Fruit fly (Drosophila melanogaster): Measurements from ENCODE around the gene Nepl6.

The Nepl6 gene

DNA sequence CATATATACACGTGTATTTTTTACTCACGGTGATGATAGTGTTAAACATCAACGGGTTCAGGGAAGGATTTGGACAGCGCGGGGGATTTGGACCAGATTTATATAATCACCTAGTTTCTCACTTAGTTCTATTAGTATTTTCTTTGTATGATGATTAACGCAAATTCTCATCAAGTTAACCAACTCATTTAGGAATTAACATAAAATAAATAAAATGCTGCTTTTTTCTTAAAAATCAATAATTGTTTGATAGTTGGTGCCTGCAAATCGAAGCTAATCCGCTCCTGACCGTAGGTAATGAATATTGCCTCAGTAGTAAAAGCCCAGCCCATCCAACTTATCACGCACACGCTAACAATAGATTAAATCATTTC lies 33.5 kb downstream of the Nepl6 start (continued):
- TF ChIP-seq H15 (GFP tag; IDR thresholded peaks at IDR 0.05): peak; percentile 73; the same call in 2 of the 3 replicates
- TF ChIP-seq HLH4C (GFP tag; IDR thresholded peaks at IDR 0.05; ENCODE audit: partially characterized antibody): 0 out of 3 replicates have a peak, but pooled peaks have one; percentile 39
- TF ChIP-seq ap (GFP tag; IDR thresholded peaks at IDR 0.05): peak; percentile 53
- TF ChIP-seq CG2199 (GFP tag; IDR thresholded peaks at IDR 0.05): no peak
- peak; percentile 86 for TF ChIP-seq CG13424 (tag; optimal IDR thresholded peaks at IDR 0.05)
- peak; percentile 69 for TF ChIP-seq CG11723 (GFP tag; optimal IDR thresholded peaks at IDR 0.05)
- no peak for TF ChIP-seq CG4360 (GFP tag; IDR thresholded peaks at IDR 0.05)
- TF ChIP-seq Doc2 (GFP tag; IDR thresholded peaks at IDR 0.05): peak; percentile 63
- peak; percentile 33 for TF ChIP-seq CG8290 (GFP tag; optimal IDR thresholded peaks at IDR 0.05)
- TF ChIP-seq CG8290 (tag; optimal IDR thresholded peaks at IDR 0.05): no peak
- TF ChIP-seq CG34224 (GFP tag; IDR thresholded peaks at IDR 0.05; ENCODE audit: partially characterized antibody): no peak
- no peak for TF ChIP-seq wek (GFP tag; optimal IDR thresholded peaks at IDR 0.05)
- peak; percentile 51 for TF ChIP-seq odd (GFP tag; optimal IDR thresholded peaks at IDR 0.05)
- peak; percentile 89 for TF ChIP-seq Dbx (GFP tag; IDR thresholded peaks at IDR 0.05)
- TF ChIP-seq her (GFP tag; optimal IDR thresholded peaks at IDR 0.05): peak; percentile 75
- TF ChIP-seq MESR4 (GFP tag; optimal IDR thresholded peaks at IDR 0.05): no peak
- TF ChIP-seq CG11247 (GFP tag; IDR thresholded peaks at IDR 0.05): peak; percentile 81
- TF ChIP-seq Usf (GFP tag; optimal IDR thresholded peaks at IDR 0.05): peak; percentile 81
- peak; percentile 58 for TF ChIP-seq CG31388 (GFP tag; optimal IDR thresholded peaks at IDR 0.05)
- peak; percentile 58; the same call in 1 of the 2 replicates for TF ChIP-seq ro (GFP tag; IDR thresholded peaks at IDR 0.05)
- TF ChIP-seq Abd-B (GFP tag; optimal IDR thresholded peaks at IDR 0.05): peak; percentile 93
- TF ChIP-seq CG2116 (GFP tag; optimal IDR thresholded peaks at IDR 0.05): no peak
- TF ChIP-seq sens-2 (GFP tag; IDR thresholded peaks at IDR 0.05): no peak
- peak; percentile 89 for TF ChIP-seq ems (GFP tag; optimal IDR thresholded peaks at IDR 0.05)
- peak; percentile 4 for TF ChIP-seq CG13123 (GFP tag; optimal IDR thresholded peaks at IDR 0.05)
- TF ChIP-seq CG9932 (GFP tag; IDR thresholded peaks at IDR 0.05): peak; percentile 95
- TF ChIP-seq Bgb (GFP tag; IDR thresholded peaks at IDR 0.05; ENCODE audit: partially characterized antibody): peak; percentile 57

dm6 chr2L:6350984-6351808 lies 34.1 kb downstream of the Nepl6 start, which contains the start of gene CG9498:
Gene CG9498, minus strand, starts transcription at chr2L:6351034.
- TF ChIP-seq Vsx1 (GFP tag; optimal IDR thresholded peaks at IDR 0.05) (peak; percentile 93), trem (tag; optimal IDR thresholded peaks at IDR 0.05) (peak; percentile 40), shn (GFP tag; optimal IDR thresholded peaks at IDR 0.05) (no peak), CG43689 (GFP tag; IDR thresholded peaks at IDR 0.05) (no peak), CG31365 (tag; optimal IDR thresholded peaks at IDR 0.05) (no peak), schlank (tag; optimal IDR thresholded peaks at IDR 0.05) (peak; percentile 60), CG8388 (GFP tag; optimal IDR thresholded peaks at IDR 0.05) (peak; percentile 60), lmd (GFP tag; IDR thresholded peaks at IDR 0.05) (peak; percentile 72), CG10366 (GFP tag; IDR thresholded peaks at IDR 0.05) (peak; percentile 59), row (GFP tag; IDR thresholded peaks at IDR 0.05) (peak; percentile 90), CG9876 (GFP tag; optimal IDR thresholded peaks at IDR 0.05) (no peak), BtbVII (GFP tag; optimal IDR thresholded peaks at IDR 0.05) (peak; percentile 92), CG12155 (GFP tag; optimal IDR thresholded peaks at IDR 0.05) (peak; percentile 66), MTF-1 (GFP tag; optimal IDR thresholded peaks at IDR 0.05; ENCODE audit: borderline replicate concordance) (no peak), CG6654 (GFP tag; optimal IDR thresholded peaks at IDR 0.05) (peak; percentile 58), seq (GFP tag; IDR thresholded peaks at IDR 0.05) (peak; percentile 80), D19B (GFP tag; optimal IDR thresholded peaks at IDR 0.05) (peak; percentile 89), cad (GFP tag; optimal IDR thresholded peaks at IDR 0.05) (no peak), CG7839 (tag; optimal IDR thresholded peaks at IDR 0.05) (peak; percentile 93), Ets97D (GFP tag; optimal IDR thresholded peaks at IDR 0.05) (no peak), Meics (GFP tag; optimal IDR thresholded peaks at IDR 0.05) (peak; percentile 96), CG3726 (GFP tag; IDR thresholded peaks at IDR 0.05) (0 out of 3 replicates have a peak, but pooled peaks have one; percentile 49), Blimp-1 (GFP tag; optimal IDR thresholded peaks at IDR 0.05) (peak; percentile 69), wdn (GFP tag; IDR thresholded peaks at IDR 0.05) (peak; percentile 78)

Measured in whole organism, embryonic.